Fruit fly (Drosophila melanogaster): ENCODE measurements around the gene UGP.

Gene UGP

DNA sequence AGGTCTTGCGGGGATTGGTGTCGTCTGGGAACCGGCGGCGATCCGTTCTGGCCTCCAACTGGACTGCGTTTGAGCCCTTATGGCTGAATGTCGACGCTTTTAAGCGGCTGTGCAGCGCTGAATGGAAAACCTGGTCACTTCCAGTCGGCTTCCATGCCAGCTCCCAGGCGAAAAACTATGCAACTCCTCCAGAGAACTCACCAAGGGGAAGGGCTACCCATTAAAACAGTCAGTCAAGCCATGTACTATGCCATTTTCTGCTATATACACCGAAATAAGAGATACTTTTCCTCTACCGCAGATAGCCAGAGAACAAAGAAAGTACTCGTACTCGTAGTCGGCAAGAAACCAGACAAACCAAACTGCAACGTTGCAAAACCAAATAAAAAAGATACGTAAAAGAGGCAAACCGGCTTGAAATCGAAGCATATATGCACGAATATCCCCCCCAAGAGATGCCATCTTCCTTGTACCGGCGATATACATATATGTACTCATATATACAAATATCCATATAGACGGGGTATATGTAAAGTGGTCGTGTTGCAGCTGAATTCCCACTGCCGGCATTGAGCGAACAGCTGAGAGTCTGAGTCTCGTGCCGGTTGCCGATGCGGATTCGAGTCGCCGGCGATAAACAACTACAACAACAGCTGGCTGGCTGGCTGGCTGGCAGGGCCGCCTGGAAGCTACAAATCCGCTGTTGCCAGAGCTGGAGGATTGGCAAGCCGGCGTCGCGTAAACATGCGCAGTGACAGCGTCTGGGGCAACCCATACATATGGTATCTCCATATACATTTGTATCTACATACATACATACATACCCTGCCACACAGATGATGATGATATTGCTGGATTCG, 21.0 kb upstream of the UGP start, which contains the start of gene Hsp67Ba:
Gene Hsp67Ba (minus strand): TSS at position 51 of the 860 bp plus-strand sequence.
- TF ChIP-seq CG9948 (tag; optimal IDR thresholded peaks at IDR 0.05): no peak
- no peak for TF ChIP-seq CG8159 (tag; optimal IDR thresholded peaks at IDR 0.05)
- TF ChIP-seq Snoo (tag; optimal IDR thresholded peaks at IDR 0.05): no peak
- no peak for TF ChIP-seq CG15710 (tag; optimal IDR thresholded peaks at IDR 0.05)
- no peak for TF ChIP-seq EcR (GFP tag; optimal IDR thresholded peaks at IDR 0.05)
- TF ChIP-seq CG10348 (GFP tag; IDR thresholded peaks at IDR 0.05): no peak
- TF ChIP-seq Pif1B (GFP tag; optimal IDR thresholded peaks at IDR 0.05): peak; percentile 11
- no peak for TF ChIP-seq fd96Ca (GFP tag; IDR thresholded peaks at IDR 0.05)
- 0 out of 2 replicates have a peak, but pooled peaks have one; percentile 39 for TF ChIP-seq CG12605 (GFP tag; IDR thresholded peaks at IDR 0.05)
- TF ChIP-seq Ets98B (GFP tag; IDR thresholded peaks at IDR 0.05): no peak
- TF ChIP-seq CG4496 (GFP tag; IDR thresholded peaks at IDR 0.05): 0 out of 3 replicates have a peak, but pooled peaks have one; percentile 41
- TF ChIP-seq CG13204 (GFP tag; optimal IDR thresholded peaks at IDR 0.05): peak; percentile 80

DNA sequence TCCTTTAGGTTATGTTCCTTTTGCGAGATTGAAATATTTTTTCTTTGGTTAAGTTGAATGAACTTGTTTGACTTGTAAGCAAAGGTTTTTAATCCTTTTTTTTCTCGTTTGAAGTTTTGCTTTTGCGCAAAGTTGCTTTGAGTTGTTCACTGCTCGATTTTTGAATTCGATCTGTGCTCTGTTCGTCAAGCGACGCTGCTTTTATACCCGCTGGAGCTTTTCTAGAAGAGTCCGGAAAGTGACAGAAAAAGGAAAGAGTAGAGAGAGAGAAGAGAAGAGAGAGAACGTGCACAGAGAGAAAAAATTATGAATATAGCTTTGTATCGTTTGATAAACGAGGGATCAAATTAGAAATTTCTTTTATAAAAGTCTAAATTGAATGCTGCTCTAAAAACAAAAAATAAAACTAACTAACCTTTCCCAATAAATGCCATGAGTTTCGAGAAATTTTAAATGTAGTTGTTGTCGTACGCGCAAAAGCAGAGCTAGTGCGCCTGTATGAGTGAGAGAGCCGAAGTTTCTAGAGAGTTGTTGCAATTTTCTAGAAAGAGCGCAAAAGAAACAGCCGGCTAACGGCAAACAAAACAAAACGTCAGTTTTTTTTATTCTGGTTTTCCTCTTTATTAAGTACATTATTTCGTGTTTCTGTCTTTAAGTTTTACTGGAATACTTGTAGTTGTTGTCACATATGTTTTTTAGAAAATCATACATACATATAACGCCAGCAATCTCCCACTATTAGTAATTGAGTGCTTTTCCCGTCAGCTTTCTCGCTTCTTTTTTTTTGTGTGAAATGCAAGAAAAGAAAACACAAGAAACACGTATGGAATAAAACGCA, 18.7 kb upstream of the UGP start, which contains the start of gene Hsp26:
Gene Hsp26 (minus strand): TSS at position 230 of the 838 bp plus-strand sequence.
- TF ChIP-seq EcR (GFP tag; optimal IDR thresholded peaks at IDR 0.05) (peak; percentile 97), fd96Ca (GFP tag; IDR thresholded peaks at IDR 0.05) (peak; percentile 70), CG8159 (tag; optimal IDR thresholded peaks at IDR 0.05) (peak; percentile 88), CG4496 (GFP tag; IDR thresholded peaks at IDR 0.05) (peak; percentile 95), gl (tag; optimal IDR thresholded peaks at IDR 0.05) (peak; percentile 85), Ets98B (GFP tag; IDR thresholded peaks at IDR 0.05) (peak; percentile 95), CG10348 (GFP tag; IDR thresholded peaks at IDR 0.05) (0 out of 2 replicates have a peak, but pooled peaks have one; percentile 34), CG17806 (tag; optimal IDR thresholded peaks at IDR 0.05) (peak; percentile 89), CG13204 (GFP tag; optimal IDR thresholded peaks at IDR 0.05) (no peak), CG8301 (tag; optimal IDR thresholded peaks at IDR 0.05) (peak; percentile 89), CG32121 (GFP tag; IDR thresholded peaks at IDR 0.05) (peak; percentile 95), D1 (tag; optimal IDR thresholded peaks at IDR 0.05) (no peak), CG15710 (tag; optimal IDR thresholded peaks at IDR 0.05) (peak; percentile 79), rn (GFP tag; IDR thresholded peaks at IDR 0.05) (peak; percentile 78), Snoo (tag; optimal IDR thresholded peaks at IDR 0.05) (peak; percentile 88), CG34367 (tag; optimal IDR thresholded peaks at IDR 0.05) (peak; percentile 85), CG14655 (GFP tag; optimal IDR thresholded peaks at IDR 0.05) (peak; percentile 90), CG12605 (GFP tag; IDR thresholded peaks at IDR 0.05) (peak; percentile 93), CG9948 (tag; optimal IDR thresholded peaks at IDR 0.05) (peak; percentile 87), Pif1B (GFP tag; optimal IDR thresholded peaks at IDR 0.05) (peak; percentile 93), Pif1A (GFP tag; optimal IDR thresholded peaks at IDR 0.05) (peak; percentile 95)

DNA sequence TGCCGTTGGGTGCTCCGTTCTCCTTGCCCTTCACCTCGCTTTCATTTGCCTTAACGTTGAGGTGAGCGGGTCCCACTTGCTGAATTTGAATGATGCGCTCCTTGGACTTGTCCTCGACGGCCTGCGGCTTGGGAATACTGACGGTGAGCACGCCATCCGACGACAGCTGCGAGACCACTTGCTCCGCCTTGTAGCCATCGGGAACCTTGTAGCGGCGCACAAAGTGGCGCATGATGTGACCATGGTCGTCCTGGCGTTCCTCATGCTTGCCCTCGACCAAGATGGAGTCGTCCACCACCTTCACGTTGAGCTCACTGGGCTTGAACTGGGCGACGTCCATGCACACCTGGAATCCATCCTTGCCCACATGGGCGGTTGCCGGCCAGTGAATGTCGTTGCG, 17.8 kb upstream of the UGP start:
- no peak for TF ChIP-seq CG8301 (tag; optimal IDR thresholded peaks at IDR 0.05)
- TF ChIP-seq CG9948 (tag; optimal IDR thresholded peaks at IDR 0.05): no peak

DNA sequence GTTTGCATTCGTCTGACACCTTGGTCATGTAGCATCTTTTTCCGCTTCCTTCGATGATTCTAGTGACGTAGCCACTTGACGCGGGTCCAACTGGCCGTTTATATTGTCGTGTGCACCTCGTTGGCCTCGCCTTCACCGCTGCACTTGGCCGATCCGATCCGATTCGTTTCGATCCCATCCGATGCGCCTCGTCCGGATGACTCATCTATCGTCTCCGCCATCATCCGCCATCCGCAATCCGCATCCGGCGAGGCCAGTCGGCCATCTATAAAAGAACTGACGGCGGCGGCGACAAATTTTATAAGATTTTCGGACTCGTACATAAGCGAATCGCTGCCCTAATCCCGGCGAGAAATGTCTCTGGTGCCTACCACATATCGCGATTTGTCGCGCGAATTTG, 16.4 kb upstream of the UGP start, which contains the start of gene CG4461:
Gene CG4461 (plus strand): TSS at position 301 of the 400 bp plus-strand sequence.
- TF ChIP-seq CG8159 (tag; optimal IDR thresholded peaks at IDR 0.05) (no peak), CG15710 (tag; optimal IDR thresholded peaks at IDR 0.05) (no peak)

DNA sequence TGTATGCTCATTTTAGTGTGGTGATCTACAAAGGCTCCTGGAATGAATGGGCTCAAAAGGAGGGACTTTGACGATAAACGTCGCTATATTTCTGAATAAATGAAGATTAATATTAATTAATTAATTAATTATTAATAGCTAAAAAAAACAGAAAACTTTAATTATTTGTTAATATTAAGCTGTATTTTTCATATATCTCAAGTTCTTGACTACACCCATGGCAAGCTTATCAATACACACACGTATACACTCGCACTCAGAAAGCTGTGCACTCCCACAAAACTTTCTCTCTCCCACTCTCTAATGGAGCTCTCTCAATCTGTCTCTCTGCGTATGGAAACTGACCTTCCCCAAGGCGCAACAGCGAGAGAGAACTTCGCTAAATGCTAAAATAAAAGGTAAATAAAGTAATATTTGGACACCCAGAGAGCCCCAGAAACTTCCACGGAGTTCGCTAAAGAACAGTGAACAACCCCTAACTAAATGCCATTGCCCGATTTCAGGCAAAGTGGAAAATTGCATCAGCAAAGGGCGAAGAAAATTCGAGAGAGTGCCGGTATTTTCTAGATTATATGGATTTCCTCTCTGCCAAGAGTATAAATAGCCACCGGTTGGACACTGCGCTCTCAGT, 14.8 kb upstream of the UGP start:
- TF ChIP-seq CG15710 (tag; optimal IDR thresholded peaks at IDR 0.05): peak; percentile 70
- TF ChIP-seq CG12605 (GFP tag; IDR thresholded peaks at IDR 0.05): peak; percentile 81
- peak; percentile 44 for TF ChIP-seq CG34367 (tag; optimal IDR thresholded peaks at IDR 0.05)
- TF ChIP-seq Snoo (tag; optimal IDR thresholded peaks at IDR 0.05): peak; percentile 67
- TF ChIP-seq CG14655 (GFP tag; optimal IDR thresholded peaks at IDR 0.05): peak; percentile 84
- TF ChIP-seq EcR (GFP tag; optimal IDR thresholded peaks at IDR 0.05): peak; percentile 90
- TF ChIP-seq Pif1A (GFP tag; optimal IDR thresholded peaks at IDR 0.05): peak; percentile 16
- peak; percentile 6; the same call in 1 of the 2 replicates for TF ChIP-seq CG10348 (GFP tag; IDR thresholded peaks at IDR 0.05)
- no peak for TF ChIP-seq CG13204 (GFP tag; optimal IDR thresholded peaks at IDR 0.05)
- peak; percentile 93 for TF ChIP-seq CG4496 (GFP tag; IDR thresholded peaks at IDR 0.05)
- peak; percentile 89 for TF ChIP-seq CG32121 (GFP tag; IDR thresholded peaks at IDR 0.05)
- peak; percentile 73 for TF ChIP-seq Pif1B (GFP tag; optimal IDR thresholded peaks at IDR 0.05)
- TF ChIP-seq CG9948 (tag; optimal IDR thresholded peaks at IDR 0.05): peak; percentile 67
- peak; percentile 70 for TF ChIP-seq CG8301 (tag; optimal IDR thresholded peaks at IDR 0.05)
- peak; percentile 73 for TF ChIP-seq CG8159 (tag; optimal IDR thresholded peaks at IDR 0.05)
- peak; percentile 74 for TF ChIP-seq CG17806 (tag; optimal IDR thresholded peaks at IDR 0.05)
- TF ChIP-seq D1 (tag; optimal IDR thresholded peaks at IDR 0.05): no peak
- peak; percentile 19 for TF ChIP-seq gl (tag; optimal IDR thresholded peaks at IDR 0.05)
- peak; percentile 64 for TF ChIP-seq rn (GFP tag; IDR thresholded peaks at IDR 0.05)
- peak; percentile 88 for TF ChIP-seq Ets98B (GFP tag; IDR thresholded peaks at IDR 0.05)
- peak; percentile 82 for TF ChIP-seq fd96Ca (GFP tag; IDR thresholded peaks at IDR 0.05)
